Worm (Caenorhabditis elegans) whole organism, L4 larva: Measurements from ENCODE around the gene cra-1.

Experiments
- Y48G9A.11 ChIP-seq: fragments of 200-800 bp; sonication (Bioruptor generic); IDR thresholded peaks from 2 replicates; pipeline ENCODE4 v1.3.6; 2022; ENCODE audit warnings: missing genetic modification reagents, missing genetic modification characterization, missing compliant biosample characterization
- nhr-25 ChIP-seq: sonication (generic microtip); optimal IDR thresholded peaks from 2 replicates; lab custom pipeline; 2017; ENCODE audit warnings: missing genetic modification characterization, mild to moderate bottlenecking, missing compliant biosample characterization, antibody characterized with exemption, moderate library complexity, borderline replicate concordance; ENCODE audit not compliant: insufficient read depth

- TF ChIP-seq nhr-25 (tag; lab: Kevin White, UChicago) (no peak), Y48G9A.11 (GFP tag; lab: Robert Waterston, UW) (no peak)
Observed at ce11 chrIII:6848654-6849204, 20.5 kb downstream of the cra-1 start, which contains the start of gene dhhc-5.
